Fruit fly (Drosophila melanogaster): ENCODE data around the gene kat80.

DNA sequence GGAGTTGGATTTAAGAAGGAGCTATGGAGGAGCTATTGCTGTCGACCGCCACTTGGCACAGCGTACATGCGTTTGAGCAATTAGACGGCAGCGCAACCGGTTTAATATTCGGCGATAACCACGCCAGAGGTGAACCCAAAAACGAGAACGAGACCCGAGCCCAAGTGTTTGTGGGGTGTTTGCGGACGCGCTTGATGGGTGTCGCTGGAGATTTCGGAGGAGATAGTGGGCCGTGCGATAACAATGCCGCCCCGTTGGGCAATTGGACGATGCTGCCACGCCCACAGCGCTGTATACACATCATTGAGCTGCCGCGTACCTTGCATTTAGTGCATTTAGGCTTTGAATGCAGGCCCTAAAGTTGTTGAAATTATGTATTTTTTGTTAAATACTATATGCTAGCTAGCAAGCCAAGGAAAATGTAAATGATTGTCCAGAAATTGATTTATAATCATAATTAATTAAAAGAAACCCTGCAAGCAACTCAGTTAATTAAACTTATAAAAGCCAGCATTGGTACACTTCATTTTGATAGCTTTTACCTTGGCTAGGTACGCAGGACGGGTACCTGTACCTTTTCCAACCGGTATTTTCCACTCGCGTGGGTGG, 32.4 kb upstream of the kat80 start, which contains the start of gene Had1:
- TF ChIP-seq CG8478 (optimal IDR thresholded peaks at IDR 0.05), result no peak
- no peak for TF ChIP-seq CTCF (optimal IDR thresholded peaks at IDR 0.05)

Measured in S2 (cell line).